Fruit fly (Drosophila melanogaster) whole organism, embryonic: ENCODE measurements around the gene Mur2B.

Experiments
- Adf1 ChIP-seq: fragments of 200-800 bp; sonication (Bioruptor generic); IDR thresholded peaks from 2 replicates; pipeline ENCODE4 v1.3.6; 2022; ENCODE audit warnings: missing biosample characterization, missing genetic modification characterization
- CG11695 ChIP-seq: fragments of 200-800 bp; sonication (Bioruptor generic); IDR thresholded peaks from 3 replicates; pipeline ENCODE4 v1.3.6; 2022; ENCODE audit warnings: missing biosample characterization, missing genetic modification characterization
- CG1233 ChIP-seq: fragments of 200-800 bp; sonication (Bioruptor generic); optimal IDR thresholded peaks from 4 replicates; lab custom pipeline; 2018; ENCODE audit warnings: missing biosample characterization, mild to moderate bottlenecking, missing genetic modification characterization
- CG14050 ChIP-seq: fragments of 200-800 bp; sonication (Bioruptor generic); IDR thresholded peaks from 3 replicates; pipeline ENCODE4 v1.3.6; 2022; ENCODE audit warnings: missing biosample characterization, missing genetic modification characterization
- CG15514 ChIP-seq: fragments of 200-800 bp; sonication (Bioruptor generic); optimal IDR thresholded peaks from 3 replicates; lab custom pipeline; 2017; ENCODE audit warnings: missing biosample characterization, missing genetic modification characterization, mild to moderate bottlenecking, moderate library complexity, missing genetic modification reagents
- CG18764 ChIP-seq: fragments of 200-800 bp; sonication (Bioruptor generic); optimal IDR thresholded peaks from 3 replicates; lab custom pipeline; 2016; ENCODE audit warnings: missing biosample characterization, missing genetic modification characterization
- CG2129 ChIP-seq: fragments of 200-800 bp; sonication (Bioruptor generic); IDR thresholded peaks from 2 replicates; pipeline ENCODE4 v1.3.6; 2022; ENCODE audit warnings: missing biosample characterization, missing genetic modification characterization; ENCODE audit not compliant: partially characterized antibody
- CG2202 ChIP-seq: fragments of 200-800 bp; sonication (Bioruptor generic); optimal IDR thresholded peaks from 2 replicates; lab custom pipeline; 2018; ENCODE audit warnings: missing biosample characterization, mild to moderate bottlenecking, missing genetic modification characterization
- CG32532 ChIP-seq: fragments of 200-800 bp; sonication (Bioruptor generic); IDR thresholded peaks from 2 replicates; pipeline ENCODE4 v1.3.6; 2022; ENCODE audit warnings: missing biosample characterization, missing genetic modification characterization
- CG4617 ChIP-seq: fragments of 200-800 bp; sonication (Bioruptor generic); optimal IDR thresholded peaks from 3 replicates; lab custom pipeline; 2016; ENCODE audit warnings: missing biosample characterization, missing genetic modification characterization, borderline replicate concordance
- CG7357 ChIP-seq: fragments of 200-800 bp; sonication (Bioruptor generic); IDR thresholded peaks from 3 replicates; pipeline ENCODE4 v1.3.6; 2022; ENCODE audit warnings: missing biosample characterization, missing genetic modification characterization
- CG8359 ChIP-seq: fragments of 200-800 bp; sonication (Bioruptor generic); optimal IDR thresholded peaks from 2 replicates; lab custom pipeline; 2017; ENCODE audit warnings: missing biosample characterization, mild to moderate bottlenecking, missing genetic modification characterization, borderline replicate concordance
- CG8478 ChIP-seq: fragments of >200 bp; optimal IDR thresholded peaks from 2 replicates; lab custom pipeline; 2018
- CTCF ChIP-seq: fragments of 200-800 bp; sonication (Bioruptor generic); optimal IDR thresholded peaks from 2 replicates; lab custom pipeline; 2017; ENCODE audit warnings: missing biosample characterization, mild to moderate bottlenecking, missing genetic modification characterization, moderate library complexity
- Deaf1 ChIP-seq: fragments of 200-800 bp; optimal IDR thresholded peaks from 3 replicates; lab custom pipeline; 2019; ENCODE audit warnings: missing biosample characterization, mild to moderate bottlenecking, missing genetic modification characterization, moderate library complexity
- Ets65A ChIP-seq: fragments of 200-800 bp; sonication (Bioruptor generic); peaks from one replicate; lab custom pipeline; 2016; ENCODE audit warnings: missing biosample characterization, missing genetic modification characterization
- HmgD ChIP-seq: fragments of 200-800 bp; sonication (Bioruptor generic); optimal IDR thresholded peaks from 3 replicates; lab custom pipeline; 2016; ENCODE audit warnings: missing biosample characterization, missing genetic modification characterization
- Lhr ChIP-seq: fragments of 200-800 bp; sonication (Bioruptor generic); optimal IDR thresholded peaks from 3 replicates; lab custom pipeline; 2017; ENCODE audit warnings: mild to moderate bottlenecking, missing biosample characterization, missing genetic modification reagents, missing genetic modification characterization
- Med ChIP-seq: fragments of 200-800 bp; sonication (Bioruptor generic); peaks from one replicate; lab custom pipeline; 2016; ENCODE audit warnings: missing biosample characterization, missing genetic modification characterization, mild to moderate bottlenecking, inconsistent platforms, moderate library complexity
- Nf-YB ChIP-seq: fragments of 200-800 bp; sonication (Bioruptor generic); optimal IDR thresholded peaks from 3 replicates; lab custom pipeline; 2019; ENCODE audit warnings: missing biosample characterization, mild to moderate bottlenecking, missing genetic modification characterization, moderate library complexity
- Six4 ChIP-seq: fragments of 200-800 bp; sonication (Bioruptor generic); optimal IDR thresholded peaks from 2 replicates; lab custom pipeline; 2016; ENCODE audit warnings: missing biosample characterization, missing genetic modification characterization
- aop ChIP-seq: fragments of 200-800 bp; sonication (Bioruptor generic); IDR thresholded peaks from 2 replicates; pipeline ENCODE4 v1.3.6; 2022; ENCODE audit warnings: missing biosample characterization, missing genetic modification characterization
- cg ChIP-seq: fragments of 200-800 bp; sonication (Bioruptor generic); optimal IDR thresholded peaks from 3 replicates; lab custom pipeline; 2019; ENCODE audit warnings: missing biosample characterization, mild to moderate bottlenecking, missing genetic modification characterization, moderate library complexity
- cwo ChIP-seq: fragments of 200-800 bp; sonication (Bioruptor generic); optimal IDR thresholded peaks from 3 replicates; lab custom pipeline; 2017; ENCODE audit warnings: missing biosample characterization, missing genetic modification characterization, mild to moderate bottlenecking, moderate library complexity, missing genetic modification reagents
- disco-r ChIP-seq: fragments of 200-800 bp; sonication (Bioruptor generic); optimal IDR thresholded peaks from 2 replicates; lab custom pipeline; 2016; ENCODE audit warnings: missing biosample characterization, missing genetic modification characterization
- eyg ChIP-seq: fragments of 200-800 bp; sonication (Bioruptor generic); optimal IDR thresholded peaks from 3 replicates; lab custom pipeline; 2016; ENCODE audit warnings: missing biosample characterization, missing genetic modification characterization
- jigr1 ChIP-seq: fragments of 200-800 bp; sonication (Bioruptor generic); IDR thresholded peaks from 3 replicates; pipeline ENCODE4 v1.3.6; 2022; ENCODE audit warnings: missing biosample characterization, missing genetic modification characterization
- lbe ChIP-seq: fragments of 200-800 bp; sonication (Bioruptor generic); optimal IDR thresholded peaks from 2 replicates; lab custom pipeline; 2016; ENCODE audit warnings: missing biosample characterization, mild to moderate bottlenecking, missing genetic modification characterization
- lola ChIP-seq, 3 experiments: fragments of >200 bp in 2 of 3; fragments of 200-800 bp in 1 of 3; sonication (Bioruptor generic) in 1 of 3; optimal IDR thresholded peaks; 2 replicates each; lab custom pipeline; 2017 to 2019; ENCODE audit warnings: missing biosample characterization in 3 of 3, missing genetic modification characterization in 3 of 3, mild to moderate bottlenecking in 1 of 3, moderate library complexity in 1 of 3
- nom ChIP-seq: fragments of 200-800 bp; sonication (Bioruptor generic); optimal IDR thresholded peaks from 2 replicates; lab custom pipeline; 2017; ENCODE audit warnings: missing biosample characterization, missing genetic modification characterization, mild to moderate bottlenecking, moderate library complexity, missing genetic modification reagents
- pfk ChIP-seq: fragments of 200-800 bp; sonication (Bioruptor generic); optimal IDR thresholded peaks from 2 replicates; lab custom pipeline; 2018; ENCODE audit warnings: missing biosample characterization, mild to moderate bottlenecking, missing genetic modification characterization, moderate library complexity
- pita ChIP-seq: fragments of 200-800 bp; sonication (Bioruptor generic); optimal IDR thresholded peaks from 2 replicates; lab custom pipeline; 2017; ENCODE audit warnings: missing biosample characterization, mild to moderate bottlenecking, missing genetic modification characterization
- ro ChIP-seq: fragments of 200-800 bp; sonication (Bioruptor generic); IDR thresholded peaks from 2 replicates; pipeline ENCODE4 v1.3.6; 2022; ENCODE audit warnings: missing biosample characterization, missing genetic modification characterization
- sd ChIP-seq: fragments of 200-800 bp; sonication (Bioruptor generic); optimal IDR thresholded peaks from 3 replicates; lab custom pipeline; 2018; ENCODE audit warnings: missing biosample characterization, mild to moderate bottlenecking, missing genetic modification characterization, moderate library complexity
- sr ChIP-seq: fragments of 200-800 bp; sonication (Bioruptor generic); IDR thresholded peaks from 3 replicates; pipeline ENCODE4 v1.3.6; 2022; ENCODE audit warnings: missing biosample characterization, missing genetic modification characterization

Mur2B gene

dm6 chrX:1574101-1574653 lies 94.4 kb downstream of the Mur2B start:
- TF ChIP-seq Ets65A (GFP tag; lab: Kevin White, UChicago) (peak; percentile 82), CG32532 (GFP tag; lab: Robert Waterston, UW) (no peak)

dm6 chrX:1570296-1570695 lies 98.3 kb downstream of the Mur2B start:
- TF ChIP-seq nom (GFP tag; lab: Kevin White, UChicago), result peak; percentile 12
- TF ChIP-seq ro (GFP tag; lab: Robert Waterston, UW), result no peak
- TF ChIP-seq, all 482 proteins: peak for 1

dm6 chrX:1566549-1567174 lies 101.9 kb downstream of the Mur2B start:
- TF ChIP-seq aop (GFP tag; lab: Robert Waterston, UW) (no peak), pfk (GFP tag; lab: Kevin White, UChicago) (peak; percentile 54)

DNA sequence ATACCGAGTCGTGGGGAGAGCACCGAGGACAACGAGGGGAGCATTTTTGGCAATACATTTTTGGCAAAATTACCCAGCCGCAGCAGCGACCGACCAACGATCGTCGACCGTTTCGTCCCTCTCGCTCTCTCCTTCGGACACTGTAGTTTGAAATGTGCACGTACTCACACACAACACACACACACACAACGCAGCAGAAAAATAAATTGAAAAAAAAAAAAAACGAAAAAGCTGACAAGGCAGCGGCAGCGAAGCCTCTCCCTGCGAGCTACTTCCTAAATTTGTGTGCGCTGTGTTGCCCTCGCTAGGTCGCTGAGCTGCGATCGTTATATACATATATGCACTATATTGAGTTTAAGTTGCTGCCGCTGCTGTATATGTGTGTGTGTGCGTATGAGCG lies 102.7 kb downstream of the Mur2B start:
- no peak for TF ChIP-seq eyg (GFP tag; lab: Kevin White, UChicago)
- TF ChIP-seq lbe, result peak; percentile 52

DNA sequence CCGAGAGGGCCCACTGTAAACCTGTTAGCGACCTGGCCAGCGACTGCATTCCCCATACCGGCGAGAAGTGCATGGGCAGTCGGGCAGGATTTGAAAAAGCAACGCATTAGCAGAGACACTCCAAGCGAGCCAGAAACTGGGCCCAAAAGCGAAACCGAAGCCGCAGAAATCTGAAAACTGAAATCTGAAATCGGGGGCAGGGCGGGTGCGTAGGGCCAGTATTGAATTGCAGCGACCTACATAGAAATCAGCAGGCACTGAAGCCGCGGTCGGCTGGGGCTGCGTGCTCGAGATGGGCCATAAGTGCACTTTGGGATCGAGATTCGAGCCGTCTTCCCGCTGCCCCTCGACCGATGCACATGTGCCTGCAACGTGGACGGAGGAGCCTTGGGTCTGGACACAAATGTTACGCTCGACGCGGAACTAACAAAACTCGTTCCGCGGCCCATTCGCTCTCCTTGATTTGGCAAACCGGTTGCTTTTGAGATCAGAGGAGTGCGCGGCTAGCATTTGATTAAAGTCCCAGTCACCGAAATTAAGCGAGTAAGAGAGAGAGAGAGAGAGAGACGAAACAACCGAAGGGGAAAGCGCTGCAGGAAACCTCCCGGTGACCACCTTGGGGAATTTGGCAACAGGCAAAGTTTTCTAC lies 106.4 kb downstream of the Mur2B start:
- TF ChIP-seq jigr1 (GFP tag; lab: Robert Waterston, UW) (no peak), CTCF (no peak), CG18764 (no peak), CG8359 (GFP tag; lab: Kevin White, UChicago) (no peak)

DNA sequence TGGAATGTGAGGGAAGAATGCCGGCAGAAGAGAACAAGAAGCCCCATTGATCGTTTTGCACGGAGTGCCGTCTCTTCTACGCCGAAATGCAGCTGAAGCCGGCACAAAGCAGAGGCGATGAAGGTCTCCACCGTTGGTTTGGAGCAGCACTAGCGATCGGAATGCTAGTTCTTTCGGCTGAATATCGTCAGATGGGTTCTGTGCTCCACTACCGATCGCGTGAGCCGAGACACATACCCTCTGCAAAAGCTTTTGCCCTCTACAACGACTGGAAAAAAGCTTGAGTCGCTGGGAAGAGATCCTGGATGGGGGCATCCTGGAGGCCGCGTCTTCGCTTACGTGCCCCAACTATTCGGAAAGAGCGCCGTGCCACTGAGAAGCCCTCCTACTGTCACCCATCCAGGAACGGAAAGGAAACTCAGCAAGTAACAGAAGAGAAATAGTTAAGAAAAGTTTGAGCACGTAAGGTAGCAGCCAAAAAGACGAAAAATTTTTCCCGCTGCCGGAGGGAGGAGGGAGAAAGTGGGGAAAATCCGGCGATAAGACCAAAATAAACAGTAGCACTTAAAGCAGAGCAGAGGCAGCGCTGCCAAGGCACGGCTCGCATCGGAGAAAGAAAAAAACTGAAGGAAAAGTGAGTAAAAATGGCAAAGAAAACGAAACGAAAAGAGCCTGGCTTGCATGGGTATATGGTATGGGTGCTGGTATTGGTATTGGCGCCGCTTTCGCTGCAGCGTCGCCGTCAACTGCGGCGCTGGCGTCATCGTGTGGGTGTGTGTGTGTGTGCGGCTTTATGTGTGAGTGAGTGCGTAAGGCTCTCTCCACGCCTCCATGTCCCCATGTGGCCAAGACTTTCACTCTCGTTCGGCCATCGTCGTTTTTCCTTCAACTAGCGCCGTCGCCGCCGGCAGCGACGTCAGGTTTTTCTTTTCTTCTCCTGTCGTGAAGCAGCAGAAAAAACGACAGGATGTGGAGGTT lies 108.3 kb downstream of the Mur2B start:
- TF ChIP-seq CG7357 (GFP tag; lab: Robert Waterston, UW) (no peak), Lhr (no peak), Adf1 (GFP tag; lab: Robert Waterston, UW) (peak; percentile 81), cwo (no peak), cg (no peak), sr (GFP tag; lab: Robert Waterston, UW) (no peak), sd (tag; lab: Kevin White, UChicago) (peak; percentile 56), CG1233 (GFP tag; lab: Kevin White, UChicago) (no peak), CG15514 (GFP tag; lab: Kevin White, UChicago) (peak; percentile 52), CTCF (peak; percentile 67), ro (GFP tag; lab: Robert Waterston, UW) (no peak), CG2202 (no peak), CG2129 (GFP tag; lab: Robert Waterston, UW) (no peak), CG4617 (no peak), disco-r (no peak), Six4 (GFP tag; lab: Kevin White, UChicago) (no peak), Deaf1 (tag; lab: Kevin White, UChicago) (peak; percentile 16), Med (GFP tag; lab: Kevin White, UChicago) (peak; percentile 18), CG8478 (lab: Kevin White, UChicago) (no peak), pita (GFP tag; lab: Kevin White, UChicago) (peak; percentile 49), HmgD (no peak), lola (GFP tag; optimal IDR thresholded peaks at IDR 0.05; lab: Kevin White, UChicago) (no peak), aop (GFP tag; lab: Robert Waterston, UW) (no peak), Ets65A (GFP tag; lab: Kevin White, UChicago) (peak; percentile 55), CG14050 (GFP tag; lab: Robert Waterston, UW) (no peak), CG11695 (no peak), Nf-YB (GFP tag; lab: Kevin White, UChicago) (no peak)
